Worm (Caenorhabditis elegans) whole organism, L3 larva: ENCODE data around the gene col-33.

Experiments
- R02D3.7 ChIP-seq: fragments of 150-350 bp; optimal IDR thresholded peaks from 2 replicates; lab custom pipeline; 2014; ENCODE audit warnings: missing biosample characterization, missing genetic modification characterization
- ZK546.5 ChIP-seq: sonication (generic microtip); optimal IDR thresholded peaks from 2 replicates; lab custom pipeline; 2017; ENCODE audit warnings: missing biosample characterization, missing genetic modification characterization
- ama-1 ChIP-seq: fragments of 150-350 bp; optimal IDR thresholded peaks from 2 replicates; lab custom pipeline; 2018
- ceh-16 ChIP-seq: sonication (generic microtip); optimal IDR thresholded peaks from 2 replicates; lab custom pipeline; 2017; ENCODE audit warnings: missing biosample characterization, missing genetic modification characterization
- ceh-28 ChIP-seq: fragments of 150-350 bp; optimal IDR thresholded peaks from 2 replicates; lab custom pipeline; 2014; ENCODE audit warnings: missing biosample characterization, missing genetic modification reagents, missing genetic modification characterization
- ceh-82 ChIP-seq: fragments of 150-350 bp; optimal IDR thresholded peaks from 2 replicates; lab custom pipeline; 2014; ENCODE audit warnings: missing biosample characterization, missing genetic modification characterization
- ceh-9 ChIP-seq: sonication (generic microtip); optimal IDR thresholded peaks from 2 replicates; lab custom pipeline; 2018; ENCODE audit warnings: missing biosample characterization, missing genetic modification characterization
- egl-27 ChIP-seq: sonication (generic microtip); optimal IDR thresholded peaks from 4 replicates; lab custom pipeline; 2017; ENCODE audit warnings: missing biosample characterization, missing genetic modification reagents, missing genetic modification characterization
- egl-5 ChIP-seq: fragments of 150-350 bp; optimal IDR thresholded peaks from 2 replicates; lab custom pipeline; 2017; ENCODE audit warnings: missing biosample characterization, missing genetic modification reagents, missing genetic modification characterization, inconsistent platforms
- elt-1 ChIP-seq: fragments of 150-350 bp; optimal IDR thresholded peaks from 2 replicates; lab custom pipeline; 2014; ENCODE audit warnings: missing biosample characterization, missing genetic modification characterization
- elt-2 ChIP-seq: sonication (generic microtip); optimal IDR thresholded peaks from 2 replicates; lab custom pipeline; 2016; ENCODE audit warnings: missing genetic modification reagents, mild to moderate bottlenecking, missing genetic modification characterization, missing compliant biosample characterization
- elt-3 ChIP-seq, 3 experiments: fragments of 150-350 bp in 1 of 3; sonication (generic microtip) in 2 of 3; optimal IDR thresholded peaks; 2 replicates in 2 of 3; 4 replicates in 1 of 3; lab custom pipeline; 2014 to 2017; ENCODE audit warnings: missing biosample characterization in 3 of 3, missing genetic modification characterization in 3 of 3
- hmg-11 ChIP-seq: sonication (generic microtip); optimal IDR thresholded peaks from 2 replicates; lab custom pipeline; 2016; ENCODE audit warnings: missing genetic modification characterization, missing compliant biosample characterization
- jun-1 ChIP-seq: fragments of 150-350 bp; optimal IDR thresholded peaks from 2 replicates; lab custom pipeline; 2014; ENCODE audit warnings: missing biosample characterization, missing genetic modification reagents, missing genetic modification characterization
- lin-15B ChIP-seq: fragments of 150-350 bp; optimal IDR thresholded peaks from 2 replicates; lab custom pipeline; 2014; ENCODE audit warnings: missing biosample characterization, missing genetic modification characterization
- lin-39 ChIP-seq: fragments of 150-350 bp; optimal IDR thresholded peaks from 2 replicates; lab custom pipeline; 2018; ENCODE audit warnings: missing biosample characterization, missing genetic modification reagents, missing genetic modification characterization
- lsy-12 ChIP-seq: sonication (generic microtip); optimal IDR thresholded peaks from 2 replicates; lab custom pipeline; 2016; ENCODE audit warnings: mild to moderate bottlenecking, missing genetic modification characterization, missing compliant biosample characterization
- mdl-1 ChIP-seq: fragments of 150-350 bp; optimal IDR thresholded peaks from 2 replicates; lab custom pipeline; 2014; ENCODE audit warnings: missing biosample characterization, missing genetic modification characterization
- mml-1 ChIP-seq: fragments of 150-350 bp; sonication (generic microtip); optimal IDR thresholded peaks from 3 replicates; lab custom pipeline; 2014; ENCODE audit warnings: missing biosample characterization, missing genetic modification characterization
- nfya-1 ChIP-seq: sonication (generic microtip); optimal IDR thresholded peaks from 2 replicates; lab custom pipeline; 2017; ENCODE audit warnings: missing genetic modification characterization, mild to moderate bottlenecking, missing compliant biosample characterization, antibody characterized with exemption, moderate library complexity; ENCODE audit not compliant: insufficient read depth
- nhr-11 ChIP-seq: fragments of 150-350 bp; optimal IDR thresholded peaks from 2 replicates; lab custom pipeline; 2014; ENCODE audit warnings: missing biosample characterization, missing genetic modification characterization
- nhr-12 ChIP-seq: fragments of 150-350 bp; optimal IDR thresholded peaks from 2 replicates; lab custom pipeline; 2014; ENCODE audit warnings: missing biosample characterization, missing genetic modification characterization
- nhr-23 ChIP-seq: fragments of 150-350 bp; optimal IDR thresholded peaks from 2 replicates; lab custom pipeline; 2014; ENCODE audit warnings: missing biosample characterization, missing genetic modification reagents, missing genetic modification characterization
- nhr-237 ChIP-seq: fragments of 150-350 bp; optimal IDR thresholded peaks from 2 replicates; lab custom pipeline; 2014; ENCODE audit warnings: missing biosample characterization, missing genetic modification characterization
- nhr-25 ChIP-seq: sonication (generic microtip); optimal IDR thresholded peaks from 2 replicates; lab custom pipeline; 2017; ENCODE audit warnings: missing biosample characterization, missing genetic modification characterization
- nhr-28 ChIP-seq: fragments of 150-350 bp; optimal IDR thresholded peaks from 2 replicates; lab custom pipeline; 2014; ENCODE audit warnings: missing biosample characterization, missing genetic modification characterization
- nhr-43 ChIP-seq: sonication (generic microtip); optimal IDR thresholded peaks from 2 replicates; lab custom pipeline; 2016; ENCODE audit warnings: mild to moderate bottlenecking, missing genetic modification characterization, missing compliant biosample characterization; ENCODE audit not compliant: poor library complexity, severe bottlenecking
- nhr-67 ChIP-seq: fragments of 150-350 bp; optimal IDR thresholded peaks from 2 replicates; lab custom pipeline; 2014; ENCODE audit warnings: missing biosample characterization, missing genetic modification characterization
- nhr-76 ChIP-seq: fragments of 150-350 bp; sonication (generic microtip); optimal IDR thresholded peaks from 5 replicates; lab custom pipeline; 2014; ENCODE audit warnings: missing biosample characterization, missing genetic modification characterization
- pha-4 ChIP-seq: fragments of 150-350 bp; optimal IDR thresholded peaks from 2 replicates; lab custom pipeline; 2014; ENCODE audit warnings: missing biosample characterization, missing genetic modification reagents, missing genetic modification characterization
- pqm-1 ChIP-seq: fragments of 150-350 bp; optimal IDR thresholded peaks from 2 replicates; lab custom pipeline; 2017; ENCODE audit warnings: missing biosample characterization, missing genetic modification characterization, inconsistent platforms
- sea-2 ChIP-seq: fragments of 150-350 bp; sonication (generic microtip); optimal IDR thresholded peaks from 4 replicates; lab custom pipeline; 2014; ENCODE audit warnings: missing biosample characterization, missing genetic modification reagents, missing genetic modification characterization
- skn-1 ChIP-seq: fragments of 150-350 bp; optimal IDR thresholded peaks from 2 replicates; lab custom pipeline; 2014; ENCODE audit warnings: missing biosample characterization, missing genetic modification characterization
- snpc-4 ChIP-seq: fragments of 150-350 bp; optimal IDR thresholded peaks from 2 replicates; lab custom pipeline; 2014; ENCODE audit warnings: missing biosample characterization, missing genetic modification characterization
- tbx-2 ChIP-seq: sonication (generic microtip); optimal IDR thresholded peaks from 2 replicates; lab custom pipeline; 2016; ENCODE audit warnings: mild to moderate bottlenecking, missing genetic modification characterization, missing compliant biosample characterization
- unc-39 ChIP-seq: sonication (generic microtip); optimal IDR thresholded peaks from 4 replicates; lab custom pipeline; 2017; ENCODE audit warnings: missing biosample characterization, missing genetic modification characterization
- zag-1 ChIP-seq: fragments of 150-350 bp; optimal IDR thresholded peaks from 2 replicates; lab custom pipeline; 2014; ENCODE audit warnings: missing biosample characterization, missing genetic modification characterization
- ztf-11 ChIP-seq: fragments of 150-350 bp; optimal IDR thresholded peaks from 2 replicates; lab custom pipeline; 2014; ENCODE audit warnings: missing biosample characterization, missing genetic modification characterization
- ztf-4 ChIP-seq: fragments of 150-350 bp; optimal IDR thresholded peaks from 2 replicates; lab custom pipeline; 2014; ENCODE audit warnings: missing biosample characterization, missing genetic modification characterization

The col-33 gene

ce11 chrIV:4284020-4284419, 20.9 kb downstream of the col-33 start, which contains the start of gene F15E6.6:
F15E6.6 (minus strand) TSS chrIV:4284120.
- TF ChIP-seq tbx-2 (tag; lab: Kevin White, UChicago), result no peak
- TF ChIP-seq ama-1 (lab: Kevin White, UChicago), result no peak
- TF ChIP-seq nhr-43 (tag; lab: Kevin White, UChicago), result no peak
- TF ChIP-seq ceh-82 (tag; lab: Kevin White, UChicago), result no peak
- no peak for TF ChIP-seq egl-27
- TF ChIP-seq nhr-25, result no peak
- no peak for TF ChIP-seq egl-5
- no peak for TF ChIP-seq mdl-1 (tag; lab: Kevin White, UChicago)
- no peak for TF ChIP-seq ceh-28 (tag; lab: Kevin White, UChicago)
- TF ChIP-seq lin-39 (tag; lab: Kevin White, UChicago), result no peak
- no peak for TF ChIP-seq ztf-11
- TF ChIP-seq nhr-28, result no peak
- TF ChIP-seq snpc-4, result no peak
- no peak for TF ChIP-seq elt-2 (tag; lab: Kevin White, UChicago)
- no peak for TF ChIP-seq nhr-237 (tag; lab: Kevin White, UChicago)
- TF ChIP-seq lin-15B (tag; lab: Kevin White, UChicago), result no peak
- TF ChIP-seq sea-2 (GFP tag; lab: Kevin White, UChicago), result no peak

ce11 chrIV:4284989-4285388, 21.9 kb downstream of the col-33 start:
- TF ChIP-seq elt-2 (tag; lab: Kevin White, UChicago) (peak; percentile 64), pqm-1 (peak; percentile 48), ztf-11 (no peak), nhr-12 (tag; lab: Kevin White, UChicago) (no peak)

- TF ChIP-seq nhr-28 (no peak), ceh-9 (tag; lab: Kevin White, UChicago) (no peak), ZK546.5 (no peak), mdl-1 (tag; lab: Kevin White, UChicago) (no peak), zag-1 (tag; lab: Kevin White, UChicago) (no peak), lin-15B (tag; lab: Kevin White, UChicago) (no peak), nhr-67 (tag; lab: Kevin White, UChicago) (no peak), tbx-2 (tag; lab: Kevin White, UChicago) (no peak), elt-1 (tag; lab: Kevin White, UChicago) (no peak), ztf-11 (no peak), R02D3.7 (tag; lab: Kevin White, UChicago) (no peak), jun-1 (tag; lab: Kevin White, UChicago) (no peak), ztf-4 (tag; lab: Kevin White, UChicago) (no peak), pha-4 (no peak), nhr-12 (tag; lab: Kevin White, UChicago) (no peak), lin-39 (tag; lab: Kevin White, UChicago) (no peak), egl-5 (no peak), nhr-25 (no peak), skn-1 (tag; lab: Kevin White, UChicago) (no peak), nhr-23 (tag; lab: Kevin White, UChicago) (no peak)
These were observed 25.2 kb downstream of the col-33 start, which contains the start of gene srv-4 for ce11 chrIV:4288332-4288731. srv-4 (minus strand) TSS chrIV:4288432.

- TF ChIP-seq sea-2 (GFP tag; lab: Kevin White, UChicago) (no peak), mml-1 (no peak), nhr-237 (tag; lab: Kevin White, UChicago) (no peak), elt-3 (tag; optimal IDR thresholded peaks at IDR 0.05; lab: Kevin White, UChicago) (no peak), elt-2 (tag; lab: Kevin White, UChicago) (no peak), nhr-23 (tag; lab: Kevin White, UChicago) (no peak)
- TF ChIP-seq, all 47 proteins: peak for 0
These were observed 26.2 kb downstream of the col-33 start, which contains the start of gene F15E6.5 for ce11 chrIV:4289267-4289666. F15E6.5 (plus strand) TSS chrIV:4289567.

- peak; percentile 30 for TF ChIP-seq nhr-43 (tag; lab: Kevin White, UChicago)
- no peak for TF ChIP-seq ztf-11
- TF ChIP-seq ztf-4 (tag; lab: Kevin White, UChicago), result no peak
- no peak for TF ChIP-seq elt-2 (tag; lab: Kevin White, UChicago)
These were observed 27.4 kb downstream of the col-33 start, which contains the start of gene dct-7 for ce11 chrIV:4290472-4290871. dct-7 (minus strand) TSS chrIV:4290572.

- TF ChIP-seq hmg-11 (tag; lab: Kevin White, UChicago) (no peak), nhr-25 (no peak), lsy-12 (tag; lab: Kevin White, UChicago) (no peak), ceh-16 (tag; lab: Kevin White, UChicago) (no peak), pha-4 (no peak), nhr-11 (tag; lab: Kevin White, UChicago) (no peak), nfya-1 (tag; lab: Kevin White, UChicago) (no peak), nhr-76 (no peak), tbx-2 (tag; lab: Kevin White, UChicago) (no peak), nhr-237 (tag; lab: Kevin White, UChicago) (no peak), elt-3 (tag; optimal IDR thresholded peaks at IDR 0.05; lab: Kevin White, UChicago) (no peak), mml-1 (no peak), lin-15B (tag; lab: Kevin White, UChicago) (no peak), lin-39 (tag; lab: Kevin White, UChicago) (no peak), mdl-1 (tag; lab: Kevin White, UChicago) (no peak), unc-39 (tag; lab: Kevin White, UChicago) (no peak), egl-5 (no peak), R02D3.7 (tag; lab: Kevin White, UChicago) (no peak), ZK546.5 (no peak)
These were observed 28.1 kb downstream of the col-33 start, which contains the start of gene F15E6.4 for ce11 chrIV:4291174-4291573. F15E6.4 (plus strand) TSS chrIV:4291474.
